Fruit fly (Drosophila melanogaster) whole organism, embryonic: Measurements from ENCODE around the gene Root.

Source experiments
- Aef1 ChIP-seq: fragments of 200-800 bp; sonication (Bioruptor generic); IDR thresholded peaks from 3 replicates; pipeline ENCODE4 v1.3.6; 2022; ENCODE audit warnings: missing biosample characterization, missing genetic modification characterization
- CG10462 ChIP-seq: fragments of 200-800 bp; sonication (Bioruptor generic); optimal IDR thresholded peaks from 2 replicates; lab custom pipeline; 2016; ENCODE audit warnings: missing biosample characterization, missing genetic modification characterization
- CG10959 ChIP-seq: fragments of 200-800 bp; sonication (Bioruptor generic); IDR thresholded peaks from 2 replicates; pipeline ENCODE4 v1.3.6; 2022; ENCODE audit warnings: missing biosample characterization, missing genetic modification characterization
- CG11085 ChIP-seq: fragments of 200-800 bp; sonication (Bioruptor generic); IDR thresholded peaks from 2 replicates; pipeline ENCODE4 v1.3.6; 2022; ENCODE audit warnings: missing biosample characterization, missing genetic modification characterization
- CG12744 ChIP-seq: fragments of 200-800 bp; sonication (Bioruptor generic); optimal IDR thresholded peaks from 2 replicates; lab custom pipeline; 2016; ENCODE audit warnings: missing biosample characterization, missing genetic modification characterization
- CG13424 ChIP-seq: fragments of 200-800 bp; sonication (Bioruptor generic); optimal IDR thresholded peaks from 2 replicates; lab custom pipeline; 2019; ENCODE audit warnings: missing biosample characterization, mild to moderate bottlenecking, missing genetic modification characterization, moderate library complexity
- CG1602 ChIP-seq: fragments of 200-800 bp; sonication (Bioruptor generic); optimal IDR thresholded peaks from 3 replicates; lab custom pipeline; 2016; ENCODE audit warnings: missing biosample characterization, missing genetic modification characterization
- CG17328 ChIP-seq: fragments of 200-800 bp; sonication (Bioruptor generic); IDR thresholded peaks from 2 replicates; pipeline ENCODE4 v1.3.6; 2022; ENCODE audit warnings: missing biosample characterization, missing genetic modification characterization
- CG17829 ChIP-seq: fragments of 200-800 bp; optimal IDR thresholded peaks from 2 replicates; lab custom pipeline; 2019; ENCODE audit warnings: missing biosample characterization, mild to moderate bottlenecking, missing genetic modification characterization, moderate library complexity
- CG1832 ChIP-seq: fragments of 200-800 bp; sonication (Bioruptor generic); optimal IDR thresholded peaks from 2 replicates; lab custom pipeline; 2017; ENCODE audit warnings: missing biosample characterization, mild to moderate bottlenecking, missing genetic modification characterization, inconsistent platforms
- CG18764 ChIP-seq: fragments of 200-800 bp; sonication (Bioruptor generic); optimal IDR thresholded peaks from 3 replicates; lab custom pipeline; 2016; ENCODE audit warnings: missing biosample characterization, missing genetic modification characterization
- CG2202 ChIP-seq: fragments of 200-800 bp; sonication (Bioruptor generic); optimal IDR thresholded peaks from 2 replicates; lab custom pipeline; 2018; ENCODE audit warnings: missing biosample characterization, mild to moderate bottlenecking, missing genetic modification characterization
- CG30431 ChIP-seq: fragments of 200-800 bp; sonication (Bioruptor generic); optimal IDR thresholded peaks from 2 replicates; lab custom pipeline; 2017; ENCODE audit warnings: missing biosample characterization, missing genetic modification characterization
- CG3065 ChIP-seq: fragments of 200-800 bp; sonication (Bioruptor generic); optimal IDR thresholded peaks from 2 replicates; lab custom pipeline; 2016; ENCODE audit warnings: missing biosample characterization, missing genetic modification characterization
- CG31388 ChIP-seq: fragments of 200-800 bp; sonication (Bioruptor generic); optimal IDR thresholded peaks from 2 replicates; lab custom pipeline; 2016; ENCODE audit warnings: missing biosample characterization, missing genetic modification characterization
- CG32532 ChIP-seq: fragments of 200-800 bp; sonication (Bioruptor generic); IDR thresholded peaks from 2 replicates; pipeline ENCODE4 v1.3.6; 2022; ENCODE audit warnings: missing biosample characterization, missing genetic modification characterization
- CG33557 ChIP-seq: fragments of 200-800 bp; sonication (Bioruptor generic); optimal IDR thresholded peaks from 2 replicates; lab custom pipeline; 2019; ENCODE audit warnings: missing biosample characterization, mild to moderate bottlenecking, missing genetic modification characterization, moderate library complexity
- CG3995 ChIP-seq: fragments of 200-800 bp; sonication (Bioruptor generic); optimal IDR thresholded peaks from 3 replicates; lab custom pipeline; 2016; ENCODE audit warnings: missing biosample characterization, missing genetic modification characterization
- CG6791 ChIP-seq: fragments of 200-800 bp; sonication (Bioruptor generic); IDR thresholded peaks from 3 replicates; pipeline ENCODE4 v1.3.6; 2022; ENCODE audit warnings: missing biosample characterization, missing genetic modification characterization; ENCODE audit not compliant: partially characterized antibody
- CG7786 ChIP-seq: fragments of 200-800 bp; sonication (Bioruptor generic); optimal IDR thresholded peaks from 2 replicates; lab custom pipeline; 2016; ENCODE audit warnings: missing biosample characterization, missing genetic modification characterization
- CG8089 ChIP-seq: fragments of 200-800 bp; sonication (Bioruptor generic); optimal IDR thresholded peaks from 3 replicates; lab custom pipeline; 2016; ENCODE audit warnings: missing biosample characterization, missing genetic modification characterization
- CTCF ChIP-seq: fragments of 200-800 bp; sonication (Bioruptor generic); optimal IDR thresholded peaks from 2 replicates; lab custom pipeline; 2017; ENCODE audit warnings: missing biosample characterization, mild to moderate bottlenecking, missing genetic modification characterization, moderate library complexity
- Chrac-16 ChIP-seq: fragments of 200-800 bp; sonication (Bioruptor generic); optimal IDR thresholded peaks from 3 replicates; lab custom pipeline; 2016; ENCODE audit warnings: missing biosample characterization, missing genetic modification characterization
- Dll ChIP-seq: fragments of 200-800 bp; sonication (Bioruptor generic); IDR thresholded peaks from 4 replicates; pipeline ENCODE4 v1.3.6; 2022; ENCODE audit warnings: missing biosample characterization, missing genetic modification characterization; ENCODE audit not compliant: partially characterized antibody
- Dp ChIP-seq: fragments of 200-800 bp; sonication (Bioruptor generic); optimal IDR thresholded peaks from 2 replicates; lab custom pipeline; 2018; ENCODE audit warnings: missing biosample characterization, mild to moderate bottlenecking, missing genetic modification characterization, moderate library complexity
- E2f2 ChIP-seq: fragments of 200-800 bp; sonication (Bioruptor generic); IDR thresholded peaks from 2 replicates; pipeline ENCODE4 v1.3.6; 2022; ENCODE audit warnings: missing biosample characterization, missing genetic modification characterization
- Gug ChIP-seq: fragments of 200-800 bp; sonication (Bioruptor generic); IDR thresholded peaks from 4 replicates; pipeline ENCODE4 v1.3.6; 2022; ENCODE audit warnings: missing biosample characterization, missing genetic modification characterization
- Jarid2 ChIP-seq: fragments of 200-800 bp; sonication (Bioruptor generic); optimal IDR thresholded peaks from 3 replicates; lab custom pipeline; 2017; ENCODE audit warnings: mild to moderate bottlenecking, missing biosample characterization, missing genetic modification reagents, missing genetic modification characterization
- NFAT ChIP-seq: fragments of 200-800 bp; sonication (Bioruptor generic); IDR thresholded peaks from 2 replicates; pipeline ENCODE4 v1.3.6; 2022; ENCODE audit warnings: missing biosample characterization, missing genetic modification characterization
- Ravus ChIP-seq: fragments of 200-800 bp; sonication (Bioruptor generic); IDR thresholded peaks from 2 replicates; pipeline ENCODE4 v1.3.6; 2022; ENCODE audit warnings: missing biosample characterization, missing genetic modification characterization
- Spps ChIP-seq: fragments of 200-800 bp; sonication (Bioruptor generic); optimal IDR thresholded peaks from 2 replicates; lab custom pipeline; 2018; ENCODE audit warnings: missing biosample characterization, mild to moderate bottlenecking, missing genetic modification characterization
- gro ChIP-seq: fragments of 200-800 bp; sonication (Bioruptor generic); optimal IDR thresholded peaks from 2 replicates; lab custom pipeline; 2016; ENCODE audit warnings: missing biosample characterization, missing genetic modification characterization
- kay ChIP-seq: fragments of 200-800 bp; sonication (Bioruptor generic); optimal IDR thresholded peaks from 2 replicates; lab custom pipeline; 2016; ENCODE audit warnings: missing biosample characterization, missing genetic modification characterization
- kni ChIP-seq: fragments of 200-800 bp; sonication (Bioruptor generic); optimal IDR thresholded peaks from 3 replicates; lab custom pipeline; 2017; ENCODE audit warnings: mild to moderate bottlenecking, missing biosample characterization, missing genetic modification reagents, missing genetic modification characterization
- lab ChIP-seq: fragments of 200-800 bp; sonication (Bioruptor generic); optimal IDR thresholded peaks from 3 replicates; lab custom pipeline; 2017; ENCODE audit warnings: missing biosample characterization, missing genetic modification characterization, mild to moderate bottlenecking, moderate library complexity, missing genetic modification reagents
- nerfin-1 ChIP-seq: fragments of 200-800 bp; sonication (Bioruptor generic); optimal IDR thresholded peaks from 3 replicates; lab custom pipeline; 2019; ENCODE audit warnings: missing biosample characterization, mild to moderate bottlenecking, missing genetic modification characterization, moderate library complexity
- oc ChIP-seq: fragments of 200-800 bp; sonication (Bioruptor generic); optimal IDR thresholded peaks from 2 replicates; lab custom pipeline; 2018; ENCODE audit warnings: missing biosample characterization, mild to moderate bottlenecking, missing genetic modification characterization, moderate library complexity
- p53 ChIP-seq: fragments of 200-800 bp; sonication (Bioruptor generic); optimal IDR thresholded peaks from 2 replicates; lab custom pipeline; 2016; ENCODE audit warnings: missing biosample characterization, missing genetic modification characterization
- rib ChIP-seq: fragments of 200-800 bp; sonication (Bioruptor generic); IDR thresholded peaks from 2 replicates; pipeline ENCODE4 v1.3.6; 2022; ENCODE audit warnings: missing biosample characterization, missing genetic modification characterization
- run ChIP-seq: fragments of 200-800 bp; sonication (Bioruptor generic); optimal IDR thresholded peaks from 3 replicates; lab custom pipeline; 2018; ENCODE audit warnings: missing biosample characterization, mild to moderate bottlenecking, missing genetic modification characterization
- salm ChIP-seq: fragments of 200-800 bp; sonication (Bioruptor generic); optimal IDR thresholded peaks from 2 replicates; lab custom pipeline; 2018; ENCODE audit warnings: missing biosample characterization, mild to moderate bottlenecking, missing genetic modification characterization
- sc ChIP-seq, 3 experiments: fragments of >200 bp in 2 of 3; fragments of 200-800 bp in 1 of 3; sonication (Bioruptor generic) in 1 of 3; optimal IDR thresholded peaks; 2 replicates in 2 of 3; 3 replicates in 1 of 3; lab custom pipeline; 2017; ENCODE audit warnings: mild to moderate bottlenecking in 1 of 3, missing biosample characterization in 1 of 3, missing genetic modification characterization in 1 of 3, missing genetic modification reagents in 1 of 3
- sd ChIP-seq: fragments of 200-800 bp; sonication (Bioruptor generic); optimal IDR thresholded peaks from 3 replicates; lab custom pipeline; 2018; ENCODE audit warnings: missing biosample characterization, mild to moderate bottlenecking, missing genetic modification characterization, moderate library complexity
- sima ChIP-seq: fragments of 200-800 bp; sonication (Bioruptor generic); optimal IDR thresholded peaks from 2 replicates; lab custom pipeline; 2016; ENCODE audit warnings: missing biosample characterization, missing genetic modification characterization
- usp ChIP-seq: fragments of >200 bp; optimal IDR thresholded peaks from 2 replicates; lab custom pipeline; 2017; ENCODE audit warnings: missing biosample characterization, missing genetic modification characterization
- wdn ChIP-seq: fragments of 200-800 bp; sonication (Bioruptor generic); IDR thresholded peaks from 2 replicates; pipeline ENCODE4 v1.3.6; 2022; ENCODE audit warnings: missing biosample characterization, missing genetic modification characterization
- zf30C ChIP-seq: fragments of 200-800 bp; sonication (Bioruptor generic); optimal IDR thresholded peaks from 3 replicates; lab custom pipeline; 2018; ENCODE audit warnings: missing biosample characterization, mild to moderate bottlenecking, missing genetic modification characterization
- zfh2 ChIP-seq: fragments of 200-800 bp; sonication (Bioruptor generic); optimal IDR thresholded peaks from 2 replicates; lab custom pipeline; 2016; ENCODE audit warnings: missing biosample characterization, missing genetic modification characterization

Root gene

DNA sequence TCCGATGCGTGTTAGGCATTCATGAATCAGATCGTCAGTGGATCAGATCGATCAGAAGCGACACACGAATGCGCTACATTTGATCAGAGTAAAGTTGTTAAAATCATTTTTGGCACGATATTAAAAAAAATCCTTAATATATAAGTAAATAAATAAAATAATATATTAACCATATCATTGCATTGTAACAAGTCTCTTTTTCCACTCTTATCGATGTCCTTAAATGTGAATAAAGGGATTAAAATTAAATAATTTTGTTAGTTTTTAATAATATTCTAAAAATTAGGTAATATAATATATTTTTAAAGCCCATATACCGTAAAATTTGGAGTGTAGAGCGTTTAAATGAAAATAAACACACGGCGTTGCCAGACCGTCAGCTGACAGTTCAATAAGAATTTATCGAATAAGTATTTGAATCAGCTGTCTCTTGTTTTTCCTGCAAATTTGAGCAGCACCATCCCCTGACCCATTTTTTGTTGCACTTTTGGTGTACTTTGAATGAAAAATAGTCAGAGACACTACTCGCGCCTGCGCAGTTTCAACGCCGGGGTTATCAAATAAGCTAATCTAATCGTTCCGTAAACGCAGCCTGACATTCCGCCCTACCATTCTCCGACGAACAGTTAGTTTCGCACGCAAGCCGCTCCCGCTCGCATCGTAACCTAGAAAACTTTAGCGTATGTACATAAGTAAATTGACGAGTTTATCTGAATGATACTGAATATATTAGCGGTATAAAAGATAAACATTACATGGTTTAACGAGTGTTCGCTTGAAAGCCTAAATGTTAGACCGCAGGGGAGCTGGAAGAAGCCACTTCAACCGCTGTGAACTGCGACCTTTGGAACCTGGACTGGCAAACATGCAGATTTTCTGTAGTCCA, 39.1 kb downstream of the Root start, which contains the start of the genes p38a and CG6178 (continued):
- peak; percentile 98 for TF ChIP-seq CG32532 (GFP tag; lab: Robert Waterston, UW)
- no peak for TF ChIP-seq usp
- TF ChIP-seq lab (GFP tag; lab: Kevin White, UChicago) = peak; percentile 98
- TF ChIP-seq run (tag; lab: Kevin White, UChicago) = peak; percentile 96
- no peak for TF ChIP-seq sima (GFP tag; lab: Kevin White, UChicago)
- peak; percentile 91 for TF ChIP-seq nerfin-1 (tag; lab: Kevin White, UChicago)
- peak; percentile 95 for TF ChIP-seq NFAT
- TF ChIP-seq E2f2 (GFP tag; lab: Robert Waterston, UW) = peak; percentile 82
- 0 out of 3 replicates have a peak, but pooled peaks have one; percentile 51 for TF ChIP-seq CG6791 (GFP tag; lab: Robert Waterston, UW)
- peak; percentile 84 for TF ChIP-seq CG33557 (GFP tag; lab: Kevin White, UChicago)
- peak; percentile 43 for TF ChIP-seq gro (GFP tag; lab: Kevin White, UChicago)
- peak; percentile 95 for TF ChIP-seq wdn (GFP tag; lab: Robert Waterston, UW)
- peak; percentile 93 for TF ChIP-seq CG1602
- TF ChIP-seq CG31388 (GFP tag; lab: Kevin White, UChicago) = peak; percentile 63
- peak; percentile 77 for TF ChIP-seq CG3065
- TF ChIP-seq CG8089 (GFP tag; lab: Kevin White, UChicago) = no peak
- no peak for TF ChIP-seq zf30C (GFP tag; lab: Kevin White, UChicago)
- TF ChIP-seq CG17829 = peak; percentile 98
- peak; percentile 82 for TF ChIP-seq CG10462 (GFP tag; lab: Kevin White, UChicago)

DNA sequence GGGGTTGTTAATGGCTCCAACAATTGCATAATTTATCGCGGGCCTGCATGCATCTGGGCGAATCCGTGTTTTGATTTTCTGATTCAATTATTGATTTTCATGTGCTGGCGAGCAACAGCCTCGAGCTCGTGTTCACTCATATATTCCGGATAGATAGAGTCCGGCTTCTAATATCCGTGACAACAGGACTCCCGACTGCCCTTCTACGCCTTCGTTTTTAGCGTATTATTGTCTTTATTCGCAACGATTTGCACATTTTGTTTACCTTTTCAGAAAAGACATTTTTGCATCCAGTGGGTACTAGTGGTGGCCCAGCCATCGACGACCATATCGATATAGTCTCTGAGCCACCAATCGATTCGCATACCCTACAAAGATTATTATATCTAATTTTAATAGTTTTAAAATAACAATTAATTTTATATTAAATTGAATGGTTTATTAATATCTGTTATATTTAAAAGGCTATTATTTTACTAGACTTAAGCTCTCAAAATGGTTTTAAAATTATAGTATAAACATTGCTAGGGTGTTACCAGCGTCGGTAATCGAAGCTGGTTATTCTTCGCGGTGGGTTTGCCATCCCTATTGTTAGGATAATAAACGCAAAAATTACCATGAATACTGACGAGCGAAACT, 48.2 kb downstream of the Root start, which contains the start of the genes Myo95E and TBC1d7:
TSS of gene Myo95E (minus strand) at position 326 of the 639 bp plus-strand sequence.
TSS of gene TBC1d7 (plus strand) at position 555 of the 639 bp plus-strand sequence.
- peak; percentile 70 for TF ChIP-seq CG3995 (GFP tag; lab: Kevin White, UChicago)
- TF ChIP-seq Dll = peak; percentile 88
- peak; percentile 74 for TF ChIP-seq salm (tag; lab: Kevin White, UChicago)
- peak; percentile 89 for TF ChIP-seq CG10959 (GFP tag; lab: Robert Waterston, UW)
- TF ChIP-seq Gug = peak; percentile 88; the same call in 3 of the 4 replicates
- TF ChIP-seq rib (GFP tag; lab: Robert Waterston, UW) = peak; percentile 93
- TF ChIP-seq Spps (tag; lab: Kevin White, UChicago) = peak; percentile 67
- TF ChIP-seq Jarid2 (GFP tag; lab: Kevin White, UChicago) = no peak
- no peak for TF ChIP-seq p53 (GFP tag; lab: Kevin White, UChicago)
- TF ChIP-seq CG7786 = peak; percentile 15
- TF ChIP-seq Aef1 (GFP tag; lab: Robert Waterston, UW) = peak; percentile 97
- TF ChIP-seq oc = no peak
- TF ChIP-seq Dp = peak; percentile 10
- TF ChIP-seq kni (GFP tag; lab: Kevin White, UChicago) = no peak
- TF ChIP-seq CG18764 = peak; percentile 83
- peak; percentile 79 for TF ChIP-seq CG17328 (GFP tag; lab: Robert Waterston, UW)
- peak; percentile 75 for TF ChIP-seq CG30431 (GFP tag; lab: Kevin White, UChicago)
- TF ChIP-seq kay (GFP tag; lab: Kevin White, UChicago) = peak; percentile 81
- TF ChIP-seq Chrac-16 = peak; percentile 86
- TF ChIP-seq zfh2 = peak; percentile 73
- TF ChIP-seq CG2202 = peak; percentile 63
- TF ChIP-seq sd (tag; lab: Kevin White, UChicago) = no peak
- peak; percentile 74 for TF ChIP-seq Ravus (GFP tag; lab: Robert Waterston, UW)
- TF ChIP-seq CG13424 (tag; lab: Kevin White, UChicago) = peak; percentile 90
- TF ChIP-seq CG12744 = no peak
- TF ChIP-seq CG1832 (GFP tag; lab: Kevin White, UChicago) = no peak
- peak; percentile 73 for TF ChIP-seq CG11085 (GFP tag; lab: Robert Waterston, UW)
- TF ChIP-seq sc (optimal IDR thresholded peaks at IDR 0.05; lab: Kevin White, UChicago) = no peak
- peak; percentile 71 for TF ChIP-seq sc (GFP tag; optimal IDR thresholded peaks at IDR 0.05; lab: Kevin White, UChicago)
- TF ChIP-seq CTCF (GFP tag; lab: Kevin White, UChicago) = no peak
